Worm (Caenorhabditis elegans): Measurements from ENCODE around the gene pro-1.

- TF ChIP-seq cog-1 (tag; optimal IDR thresholded peaks at IDR 0.05) (no peak), flt-1 (GFP tag; IDR thresholded peaks at IDR 0.05) (no peak), ztf-23 (GFP tag; IDR thresholded peaks at IDR 0.05) (no peak), klf-2 (GFP tag; conservative IDR thresholded peaks at IDR 0.05) (no peak), ref-1 (GFP tag; conservative IDR thresholded peaks at IDR 0.05) (no peak), tab-1 (GFP tag; IDR thresholded peaks at IDR 0.05) (no peak), med-1 (GFP tag; optimal IDR thresholded peaks at IDR 0.05; ENCODE audit: insufficient read depth) (no peak)
Measured at ce11 chrII:10557206-10557574, 15.4 kb upstream of the pro-1 start.

Measured in whole organism, midembryonic.